Worm (Caenorhabditis elegans) whole organism, L4 larva: ENCODE measurements around the gene C03C10.7.

ENCODE experiments used
- D1046.2 ChIP-seq: fragments of 200-800 bp; sonication (Bioruptor generic); IDR thresholded peaks from 2 replicates; pipeline ENCODE4 v1.3.6; 2022; ENCODE audit warnings: missing genetic modification characterization, missing compliant biosample characterization
- F37D6.2 ChIP-seq: sonication (generic microtip); optimal IDR thresholded peaks from 2 replicates; lab custom pipeline; 2016; ENCODE audit warnings: mild to moderate bottlenecking, missing genetic modification characterization, missing compliant biosample characterization
- T26A8.4 ChIP-seq: fragments of 200-800 bp; sonication (Bioruptor generic); IDR thresholded peaks from 2 replicates; pipeline ENCODE4 v1.3.6; 2022; ENCODE audit warnings: missing genetic modification characterization, missing compliant biosample characterization
- Y5F2A.4 ChIP-seq: fragments of 200-800 bp; sonication (Bioruptor generic); optimal IDR thresholded peaks from 2 replicates; lab custom pipeline; 2018; ENCODE audit warnings: mild to moderate bottlenecking, missing genetic modification characterization, missing compliant biosample characterization
- ama-1 ChIP-seq: fragments of 150-350 bp; optimal IDR thresholded peaks from 2 replicates; lab custom pipeline; 2014; ENCODE audit warnings: inconsistent platforms, mixed read lengths
- arid-1 ChIP-seq: fragments of 200-800 bp; sonication (Bioruptor generic); conservative IDR thresholded peaks from 2 replicates; pipeline ENCODE4 v1.3.6; 2022; ENCODE audit warnings: missing genetic modification reagents, missing genetic modification characterization, missing compliant biosample characterization
- ceh-28 ChIP-seq: fragments of 150-350 bp; optimal IDR thresholded peaks from 2 replicates; lab custom pipeline; 2014; ENCODE audit warnings: missing biosample characterization, missing genetic modification reagents, missing genetic modification characterization
- ceh-32 ChIP-seq: sonication (generic microtip); optimal IDR thresholded peaks from 2 replicates; lab custom pipeline; 2016; ENCODE audit warnings: mild to moderate bottlenecking, missing genetic modification characterization, missing compliant biosample characterization; ENCODE audit not compliant: poor library complexity
- ceh-44 ChIP-seq: fragments of 200-800 bp; sonication (Bioruptor generic); IDR thresholded peaks from 2 replicates; pipeline ENCODE4 v1.3.6; 2022; ENCODE audit warnings: missing genetic modification reagents, missing genetic modification characterization, missing compliant biosample characterization
- ceh-62 ChIP-seq: sonication (generic microtip); optimal IDR thresholded peaks from 2 replicates; lab custom pipeline; 2017; ENCODE audit warnings: missing biosample characterization, missing genetic modification characterization
- ctbp-1 ChIP-seq: fragments of 200-800 bp; sonication (Bioruptor generic); IDR thresholded peaks from 2 replicates; pipeline ENCODE4 v1.3.6; 2022; ENCODE audit warnings: missing genetic modification reagents, missing genetic modification characterization, missing compliant biosample characterization
- dve-1 ChIP-seq: sonication (generic microtip); optimal IDR thresholded peaks from 2 replicates; lab custom pipeline; 2017; ENCODE audit warnings: antibody characterized with exemption, mild to moderate bottlenecking, missing genetic modification characterization, missing compliant biosample characterization; ENCODE audit not compliant: insufficient read depth
- egl-43 ChIP-seq: fragments of 200-800 bp; sonication (Bioruptor generic); IDR thresholded peaks from 2 replicates; pipeline ENCODE4 v1.3.6; 2022; ENCODE audit warnings: missing genetic modification reagents, missing genetic modification characterization, missing compliant biosample characterization
- hif-1 ChIP-seq, 2 experiments: sonication (generic microtip); optimal IDR thresholded peaks; 2 replicates each; lab custom pipeline; 2016 to 2017; ENCODE audit warnings: missing compliant biosample characterization in 2 of 2, missing genetic modification characterization in 2 of 2, missing genetic modification reagents in 2 of 2, missing genotype in 2 of 2, mild to moderate bottlenecking in 1 of 2
- hlh-30 ChIP-seq: sonication (generic microtip); optimal IDR thresholded peaks from 2 replicates; lab custom pipeline; 2017; ENCODE audit warnings: antibody characterized with exemption, mild to moderate bottlenecking, missing genetic modification characterization, missing compliant biosample characterization; ENCODE audit not compliant: insufficient read depth
- hmg-1.1 ChIP-seq: fragments of 200-800 bp; sonication (Bioruptor generic); IDR thresholded peaks from 2 replicates; pipeline ENCODE4 v1.3.6; 2022; ENCODE audit warnings: missing genetic modification reagents, missing genetic modification characterization, missing compliant biosample characterization
- jun-1 ChIP-seq: fragments of 150-350 bp; optimal IDR thresholded peaks from 2 replicates; lab custom pipeline; 2014; ENCODE audit warnings: missing biosample characterization, missing genetic modification reagents, missing genetic modification characterization
- lin-13 ChIP-seq: fragments of 150-350 bp; optimal IDR thresholded peaks from 2 replicates; lab custom pipeline; 2014; ENCODE audit warnings: missing biosample characterization, missing genetic modification reagents, missing genetic modification characterization
- lin-29 ChIP-seq: fragments of 200-800 bp; sonication (Bioruptor generic); IDR thresholded peaks from 2 replicates; pipeline ENCODE4 v1.3.6; 2022; ENCODE audit warnings: missing genetic modification reagents, missing genetic modification characterization, missing compliant biosample characterization
- lir-3 ChIP-seq: sonication (generic microtip); optimal IDR thresholded peaks from 2 replicates; lab custom pipeline; 2016; ENCODE audit warnings: mild to moderate bottlenecking, missing genetic modification characterization, missing compliant biosample characterization
- lsy-2 ChIP-seq, 2 experiments: fragments of 150-350 bp in 1 of 2; sonication (generic microtip) in 1 of 2; optimal IDR thresholded peaks; 2 replicates each; lab custom pipeline; 2014 to 2017; ENCODE audit warnings: missing biosample characterization in 2 of 2, missing genetic modification characterization in 2 of 2
- madf-5 ChIP-seq, 2 experiments: fragments of 200-800 bp; sonication (Bioruptor generic); IDR thresholded peaks; 2 replicates each; pipeline ENCODE4 v1.3.6; 2022; ENCODE audit warnings: missing compliant biosample characterization in 2 of 2, missing genetic modification characterization in 2 of 2
- mdl-1 ChIP-seq, 2 experiments: fragments of 150-350 bp in 1 of 2; sonication (generic microtip) in 1 of 2; optimal IDR thresholded peaks; 2 replicates each; lab custom pipeline; 2014 to 2017; ENCODE audit warnings: missing biosample characterization in 2 of 2, missing genetic modification characterization in 2 of 2
- mes-2 ChIP-seq: sonication (generic microtip); optimal IDR thresholded peaks from 2 replicates; lab custom pipeline; 2016; ENCODE audit warnings: missing genotype, mild to moderate bottlenecking, missing genetic modification characterization, missing compliant biosample characterization; ENCODE audit not compliant: poor library complexity, severe bottlenecking
- nhr-11 ChIP-seq: fragments of 150-350 bp; optimal IDR thresholded peaks from 2 replicates; lab custom pipeline; 2014; ENCODE audit warnings: missing biosample characterization, missing genetic modification characterization
- nhr-111 ChIP-seq: fragments of 200-800 bp; sonication (Bioruptor generic); optimal IDR thresholded peaks from 2 replicates; lab custom pipeline; 2018; ENCODE audit warnings: mild to moderate bottlenecking, missing genetic modification characterization, missing compliant biosample characterization
- nhr-41 ChIP-seq: fragments of 200-800 bp; sonication (Bioruptor generic); IDR thresholded peaks from 2 replicates; pipeline ENCODE4 v1.3.6; 2022; ENCODE audit warnings: missing genetic modification reagents, missing genetic modification characterization, missing compliant biosample characterization
- nhr-48 ChIP-seq: sonication (generic microtip); optimal IDR thresholded peaks from 2 replicates; lab custom pipeline; 2016; ENCODE audit warnings: mild to moderate bottlenecking, missing genetic modification characterization, missing compliant biosample characterization
- pha-4 ChIP-seq, 2 experiments: fragments of 150-350 bp in 1 of 2; fragments of 200-800 bp in 1 of 2; sonication (Bioruptor generic) in 1 of 2; IDR thresholded peaks in 1 of 2; optimal IDR thresholded peaks in 1 of 2; 2 replicates each; pipeline versions ENCODE4 v1.3.6 to Lab custom; 2014 to 2022; ENCODE audit warnings: missing genetic modification characterization in 2 of 2, missing genetic modification reagents in 2 of 2, missing biosample characterization in 1 of 2, missing compliant biosample characterization in 1 of 2
- pqm-1 ChIP-seq: sonication (generic microtip); optimal IDR thresholded peaks from 2 replicates; lab custom pipeline; 2017; ENCODE audit warnings: missing biosample characterization, missing genetic modification characterization
- sdz-12 ChIP-seq: fragments of 200-800 bp; sonication (Bioruptor generic); optimal IDR thresholded peaks from 2 replicates; lab custom pipeline; 2018; ENCODE audit warnings: mild to moderate bottlenecking, missing genetic modification characterization, missing compliant biosample characterization
- snpc-4 ChIP-seq: fragments of 150-350 bp; optimal IDR thresholded peaks from 2 replicates; lab custom pipeline; 2014; ENCODE audit warnings: missing biosample characterization, missing genetic modification characterization
- spr-1 ChIP-seq: sonication (generic microtip); optimal IDR thresholded peaks from 2 replicates; lab custom pipeline; 2016; ENCODE audit warnings: mild to moderate bottlenecking, missing genetic modification characterization, missing compliant biosample characterization
- tag-97 ChIP-seq: fragments of 200-800 bp; sonication (Bioruptor generic); IDR thresholded peaks from 2 replicates; pipeline ENCODE4 v1.3.6; 2022; ENCODE audit warnings: missing genetic modification characterization, missing compliant biosample characterization
- tra-1 ChIP-seq: fragments of 200-800 bp; sonication (Bioruptor generic); IDR thresholded peaks from 2 replicates; pipeline ENCODE4 v1.3.6; 2022; ENCODE audit warnings: missing genetic modification reagents, missing genetic modification characterization, missing compliant biosample characterization
- unc-39 ChIP-seq: sonication (generic microtip); optimal IDR thresholded peaks from 2 replicates; lab custom pipeline; 2017; ENCODE audit warnings: missing biosample characterization, missing genetic modification characterization
- zag-1 ChIP-seq: fragments of 150-350 bp; optimal IDR thresholded peaks from 2 replicates; lab custom pipeline; 2014; ENCODE audit warnings: missing biosample characterization, missing genetic modification characterization
- zfp-2 ChIP-seq: sonication (generic microtip); optimal IDR thresholded peaks from 2 replicates; lab custom pipeline; 2016; ENCODE audit warnings: mild to moderate bottlenecking, missing genetic modification characterization, missing compliant biosample characterization
- zfp-3 ChIP-seq: fragments of 200-800 bp; sonication (Bioruptor generic); conservative IDR thresholded peaks from 2 replicates; pipeline ENCODE4 v1.3.6; 2022; ENCODE audit warnings: missing genetic modification reagents, missing genetic modification characterization, missing compliant biosample characterization
- zip-11 ChIP-seq: fragments of 200-800 bp; sonication (Bioruptor generic); IDR thresholded peaks from 2 replicates; pipeline ENCODE4 v1.3.6; 2022; ENCODE audit warnings: missing genetic modification characterization, missing compliant biosample characterization

Gene C03C10.7

DNA sequence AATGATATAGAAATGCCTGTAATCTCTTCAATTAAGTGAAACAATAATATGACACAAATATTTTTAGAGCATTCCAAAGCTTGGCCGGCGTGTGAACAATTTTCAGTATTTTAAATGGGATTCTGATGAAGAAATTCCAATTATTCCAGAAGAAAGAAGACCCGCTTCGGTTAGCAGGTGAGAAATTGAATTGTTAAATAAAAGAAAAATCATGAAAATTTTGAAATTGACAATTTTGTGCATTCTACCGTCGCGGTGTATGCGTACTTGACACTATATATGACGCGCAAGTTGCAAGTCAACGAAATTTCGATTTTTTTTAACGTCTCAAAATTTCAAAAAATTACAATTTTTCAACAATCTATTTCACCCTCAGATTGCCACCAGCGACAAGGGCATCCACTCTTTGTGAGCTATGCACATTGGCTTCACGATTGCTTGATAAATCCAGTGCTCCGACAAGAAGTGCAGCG lies 561 bp downstream of the C03C10.7 start (continued):
- no peak for TF ChIP-seq jun-1 (tag; lab: Kevin White, UChicago)
- TF ChIP-seq ceh-62 (tag; lab: Kevin White, UChicago), result no peak
- no peak for TF ChIP-seq lin-13
- TF ChIP-seq madf-5 (GFP tag; IDR thresholded peaks at IDR 0.05; lab: Robert Waterston, UW), result no peak
- TF ChIP-seq sdz-12 (GFP tag; lab: Kevin White, UChicago), result no peak
- no peak for TF ChIP-seq nhr-48 (tag; lab: Kevin White, UChicago)
- TF ChIP-seq zag-1 (tag; lab: Kevin White, UChicago), result no peak
- TF ChIP-seq dve-1 (tag; lab: Kevin White, UChicago), result no peak
- no peak for TF ChIP-seq lin-29 (GFP tag; lab: Robert Waterston, UW)
- no peak for TF ChIP-seq ceh-44 (GFP tag; lab: Robert Waterston, UW)
- TF ChIP-seq ceh-32, result no peak
- no peak for TF ChIP-seq zfp-2 (tag; lab: Kevin White, UChicago)
- no peak for TF ChIP-seq tra-1 (GFP tag; lab: Robert Waterston, UW)
- peak; percentile 2 for TF ChIP-seq mes-2 (tag; lab: Kevin White, UChicago)
- 0 out of 2 replicates have a peak, but pooled peaks have one; percentile 13 for TF ChIP-seq zfp-3 (GFP tag; lab: Robert Waterston, UW)
- TF ChIP-seq Y5F2A.4 (GFP tag; lab: Kevin White, UChicago), result no peak
- TF ChIP-seq ceh-28 (tag; lab: Kevin White, UChicago), result no peak
- TF ChIP-seq arid-1 (GFP tag; lab: Robert Waterston, UW), result 0 out of 2 replicates have a peak, but pooled peaks have one; percentile 25

DNA sequence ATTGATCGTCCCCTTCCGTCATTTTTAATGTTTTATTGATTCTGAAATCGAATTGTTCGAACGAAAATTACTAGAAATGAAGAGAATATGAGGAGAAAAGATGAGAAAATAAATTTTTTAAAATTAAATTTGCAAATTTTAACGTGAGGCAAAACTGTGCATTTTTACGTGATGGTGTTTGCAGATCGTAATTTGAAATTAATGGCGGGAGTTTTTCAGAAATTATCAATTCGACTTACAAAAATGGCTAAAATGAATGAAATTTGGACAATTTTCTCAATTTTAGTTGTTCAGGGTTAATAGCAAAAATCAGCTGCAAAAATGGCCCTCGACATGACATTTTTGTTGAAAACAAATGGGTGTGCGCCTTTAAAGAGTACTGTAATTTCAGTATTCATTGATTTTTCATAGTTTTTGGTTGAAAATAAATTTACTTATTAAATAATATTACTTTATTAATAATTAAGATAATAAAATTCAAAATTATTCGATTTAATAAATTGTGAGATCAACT lies 2.3 kb downstream of the C03C10.7 start, which contains the start of gene rei-1:
Gene rei-1 (minus strand): TSS at position 84 of the 514 bp plus-strand sequence.
- TF ChIP-seq unc-39 (no peak), nhr-111 (GFP tag; lab: Kevin White, UChicago) (no peak), pqm-1 (tag; lab: Kevin White, UChicago) (no peak), zip-11 (no peak), lir-3 (tag; lab: Kevin White, UChicago) (no peak), mdl-1 (tag; optimal IDR thresholded peaks at IDR 0.05; lab: Kevin White, UChicago) (no peak), hif-1 (tag; optimal IDR thresholded peaks at IDR 0.05; lab: Kevin White, UChicago) (no peak), ctbp-1 (GFP tag; lab: Robert Waterston, UW) (no peak), T26A8.4 (GFP tag; lab: Robert Waterston, UW) (no peak), nhr-11 (tag; lab: Kevin White, UChicago) (no peak), D1046.2 (GFP tag; lab: Robert Waterston, UW) (no peak), snpc-4 (tag; lab: Kevin White, UChicago) (no peak), tag-97 (GFP tag; lab: Robert Waterston, UW) (no peak), mes-2 (tag; lab: Kevin White, UChicago) (no peak), lsy-2 (tag; optimal IDR thresholded peaks at IDR 0.05; lab: Kevin White, UChicago) (no peak)

DNA sequence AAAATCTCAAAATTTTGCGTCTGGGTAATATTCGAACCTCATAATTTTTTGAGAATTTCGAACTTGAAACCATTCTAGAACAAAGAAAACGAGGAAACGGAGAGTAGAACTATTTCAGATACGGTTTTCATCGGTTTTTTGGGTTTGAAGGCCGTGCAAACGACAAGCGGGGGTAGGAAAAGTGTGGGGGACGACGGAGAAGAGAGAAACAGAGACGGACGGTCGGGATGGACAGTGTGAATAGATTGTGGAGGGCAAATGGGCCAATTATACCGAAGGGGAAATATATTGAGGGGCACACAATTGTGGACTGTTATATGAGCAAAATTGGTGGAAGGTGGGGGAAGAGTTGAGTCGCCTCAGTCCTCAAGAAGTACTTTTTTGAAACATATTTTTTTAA lies 2.9 kb downstream of the C03C10.7 start:
- TF ChIP-seq zfp-3 (GFP tag; lab: Robert Waterston, UW) (0 out of 2 replicates have a peak, but pooled peaks have one; percentile 55), ctbp-1 (GFP tag; lab: Robert Waterston, UW) (no peak), egl-43 (GFP tag; lab: Robert Waterston, UW) (0 out of 2 replicates have a peak, but pooled peaks have one; percentile 9), tag-97 (GFP tag; lab: Robert Waterston, UW) (no peak), pha-4 (GFP tag; IDR thresholded peaks at IDR 0.05; lab: Robert Waterston, UW) (no peak), pha-4 (tag; optimal IDR thresholded peaks at IDR 0.05; lab: Kevin White, UChicago) (no peak), ama-1 (lab: Kevin White, UChicago) (peak; percentile 12), nhr-41 (GFP tag; lab: Robert Waterston, UW) (no peak), spr-1 (tag; lab: Kevin White, UChicago) (no peak), hlh-30 (tag; lab: Kevin White, UChicago) (no peak), F37D6.2 (tag; lab: Kevin White, UChicago) (no peak), hmg-1.1 (GFP tag; lab: Robert Waterston, UW) (peak; percentile 19; the same call in 1 of the 2 replicates)
